Worm (Caenorhabditis elegans) whole organism, L2 larva: ENCODE measurements around the gene sto-4.

Experiments used
- egl-27 ChIP-seq: sonication (generic microtip); optimal IDR thresholded peaks from 3 replicates; lab custom pipeline; 2017; ENCODE audit warnings: missing biosample characterization, missing genetic modification reagents, missing genetic modification characterization
- unc-62 ChIP-seq: fragments of 150-350 bp; optimal IDR thresholded peaks from 2 replicates; lab custom pipeline; 2014; ENCODE audit warnings: missing biosample characterization, missing genetic modification reagents, missing genetic modification characterization
- ztf-1 ChIP-seq: fragments of 200-800 bp; sonication (Bioruptor generic); conservative IDR thresholded peaks from 2 replicates; pipeline ENCODE4 v1.3.6; 2022; ENCODE audit warnings: missing genetic modification characterization, missing compliant biosample characterization

- TF ChIP-seq egl-27 (no peak), unc-62 (GFP tag; lab: Kevin White, UChicago) (no peak), ztf-1 (GFP tag; lab: Robert Waterston, UW) (no peak)
Observed at ce11 chrX:11596876-11597275, 47.0 kb upstream of the sto-4 start.
